Fruit fly (Drosophila melanogaster) whole organism, wandering third instar larva: ENCODE measurements around the gene CG11638.

Experiments
- Abd-B ChIP-seq: fragments of >200 bp; optimal IDR thresholded peaks from 2 replicates; lab custom pipeline; 2017; ENCODE audit warnings: missing biosample characterization, missing genetic modification characterization
- CrebA ChIP-seq: fragments of 200-800 bp; sonication (Bioruptor generic); optimal IDR thresholded peaks from 2 replicates; lab custom pipeline; 2016; ENCODE audit warnings: missing biosample characterization, mild to moderate bottlenecking, missing genetic modification characterization, borderline replicate concordance
- Dfd ChIP-seq: fragments of >200 bp; optimal IDR thresholded peaks from 2 replicates; lab custom pipeline; 2017; ENCODE audit warnings: missing biosample characterization, missing genetic modification characterization
- Dif ChIP-seq: fragments of 200-275, 200-300 bp; sonication (Bioruptor generic); optimal IDR thresholded peaks from 2 replicates; lab custom pipeline; 2018; ENCODE audit warnings: missing biosample characterization, missing genetic modification characterization; ENCODE audit not compliant: partially characterized antibody
- GATAd ChIP-seq: sonication (Bioruptor generic); optimal IDR thresholded peaks from 2 replicates; lab custom pipeline; 2016; ENCODE audit warnings: missing biosample characterization, missing genetic modification characterization
- Hnf4 ChIP-seq: fragments of 200-800 bp; sonication (Bioruptor generic); optimal IDR thresholded peaks from 2 replicates; lab custom pipeline; 2016; ENCODE audit warnings: missing biosample characterization, mild to moderate bottlenecking, missing genetic modification characterization
- Hr78 ChIP-seq: fragments of >200 bp; optimal IDR thresholded peaks from 2 replicates; lab custom pipeline; 2017; ENCODE audit warnings: missing biosample characterization, missing genetic modification characterization
- Mio ChIP-seq: sonication (Bioruptor generic); optimal IDR thresholded peaks from 2 replicates; lab custom pipeline; 2016; ENCODE audit warnings: missing biosample characterization, missing genetic modification characterization
- Rel ChIP-seq, 2 experiments: fragments of 200-800 bp; sonication (Bioruptor generic) in 1 of 2; optimal IDR thresholded peaks; 2 replicates in 1 of 2; 3 replicates in 1 of 2; lab custom pipeline; 2016 to 2019; ENCODE audit warnings: mild to moderate bottlenecking in 2 of 2, missing biosample characterization in 2 of 2, missing genetic modification characterization in 2 of 2, moderate library complexity in 1 of 2
- br ChIP-seq: fragments of 200-800 bp; sonication (Bioruptor generic); optimal IDR thresholded peaks from 2 replicates; lab custom pipeline; 2016; ENCODE audit warnings: missing biosample characterization, missing genetic modification characterization
- foxo ChIP-seq, 2 experiments: fragments of 200-800 bp; sonication (Bioruptor generic); optimal IDR thresholded peaks; 2 replicates in 1 of 2; 3 replicates in 1 of 2; lab custom pipeline; 2016 to 2017; ENCODE audit warnings: missing biosample characterization in 2 of 2, missing genetic modification characterization in 2 of 2
- pan ChIP-seq: fragments of >200 bp; optimal IDR thresholded peaks from 2 replicates; lab custom pipeline; 2017
- woc ChIP-seq: sonication (Bioruptor generic); optimal IDR thresholded peaks from 2 replicates; lab custom pipeline; 2016; ENCODE audit warnings: missing biosample characterization, mild to moderate bottlenecking, missing genetic modification characterization

- TF ChIP-seq Dfd (GFP tag; lab: Kevin White, UChicago) (no peak), GATAd (GFP tag; lab: Kevin White, UChicago) (no peak), CrebA (GFP tag; lab: Kevin White, UChicago) (no peak), Abd-B (no peak), Hr78 (GFP tag; lab: Kevin White, UChicago) (no peak), br (GFP tag; lab: Kevin White, UChicago) (no peak), Mio (no peak), foxo (GFP tag; optimal IDR thresholded peaks at IDR 0.05; lab: Kevin White, UChicago) (no peak), woc (GFP tag; lab: Kevin White, UChicago) (no peak), pan (no peak), Dif (GFP tag; lab: Kevin White, UChicago) (no peak), Hnf4 (no peak), Rel (GFP tag; optimal IDR thresholded peaks at IDR 0.05; lab: Kevin White, UChicago) (no peak), Rel (tag; optimal IDR thresholded peaks at IDR 0.05; lab: Kevin White, UChicago) (no peak)
Observed at dm6 chrX:1063143-1063542, 36.6 kb upstream of the CG11638 start.
